Worm (Caenorhabditis elegans) whole organism, L3 larva: Measurements from ENCODE around the gene F56C3.10.

Experiments
- R02D3.7 ChIP-seq: fragments of 150-350 bp; optimal IDR thresholded peaks from 2 replicates; lab custom pipeline; 2014; ENCODE audit warnings: missing biosample characterization, missing genetic modification characterization
- ZK546.5 ChIP-seq: sonication (generic microtip); optimal IDR thresholded peaks from 2 replicates; lab custom pipeline; 2017; ENCODE audit warnings: missing biosample characterization, missing genetic modification characterization
- aly-2 ChIP-seq: fragments of 150-350 bp; optimal IDR thresholded peaks from 2 replicates; lab custom pipeline; 2014; ENCODE audit warnings: missing biosample characterization, missing genetic modification characterization
- ama-1 ChIP-seq: fragments of 150-350 bp; optimal IDR thresholded peaks from 2 replicates; lab custom pipeline; 2018
- ceh-16 ChIP-seq: sonication (generic microtip); optimal IDR thresholded peaks from 2 replicates; lab custom pipeline; 2017; ENCODE audit warnings: missing biosample characterization, missing genetic modification characterization
- ceh-28 ChIP-seq: fragments of 150-350 bp; optimal IDR thresholded peaks from 2 replicates; lab custom pipeline; 2014; ENCODE audit warnings: missing biosample characterization, missing genetic modification reagents, missing genetic modification characterization
- ceh-82 ChIP-seq: fragments of 150-350 bp; optimal IDR thresholded peaks from 2 replicates; lab custom pipeline; 2014; ENCODE audit warnings: missing biosample characterization, missing genetic modification characterization
- ceh-9 ChIP-seq: sonication (generic microtip); optimal IDR thresholded peaks from 2 replicates; lab custom pipeline; 2018; ENCODE audit warnings: missing biosample characterization, missing genetic modification characterization
- daf-12 ChIP-seq: fragments of 150-350 bp; optimal IDR thresholded peaks from 2 replicates; lab custom pipeline; 2014; ENCODE audit warnings: missing biosample characterization, missing genetic modification reagents, missing genetic modification characterization
- egl-5 ChIP-seq: fragments of 150-350 bp; optimal IDR thresholded peaks from 2 replicates; lab custom pipeline; 2017; ENCODE audit warnings: missing biosample characterization, missing genetic modification reagents, missing genetic modification characterization, inconsistent platforms
- elt-1 ChIP-seq: fragments of 150-350 bp; optimal IDR thresholded peaks from 2 replicates; lab custom pipeline; 2014; ENCODE audit warnings: missing biosample characterization, missing genetic modification characterization
- elt-2 ChIP-seq: sonication (generic microtip); optimal IDR thresholded peaks from 2 replicates; lab custom pipeline; 2016; ENCODE audit warnings: missing genetic modification reagents, mild to moderate bottlenecking, missing genetic modification characterization, missing compliant biosample characterization
- elt-3 ChIP-seq, 3 experiments: fragments of 150-350 bp in 1 of 3; sonication (generic microtip) in 2 of 3; optimal IDR thresholded peaks; 2 replicates in 2 of 3; 4 replicates in 1 of 3; lab custom pipeline; 2014 to 2017; ENCODE audit warnings: missing biosample characterization in 3 of 3, missing genetic modification characterization in 3 of 3
- eor-1 ChIP-seq, 2 experiments: fragments of 150-350 bp; optimal IDR thresholded peaks; 2 replicates each; lab custom pipeline; 2014 to 2018; ENCODE audit warnings: missing biosample characterization in 2 of 2, missing genetic modification characterization in 2 of 2
- fkh-10 ChIP-seq: sonication (generic microtip); optimal IDR thresholded peaks from 2 replicates; lab custom pipeline; 2017; ENCODE audit warnings: missing biosample characterization, missing genetic modification reagents, missing genetic modification characterization
- fkh-2 ChIP-seq: fragments of 150-350 bp; optimal IDR thresholded peaks from 2 replicates; lab custom pipeline; 2014; ENCODE audit warnings: missing biosample characterization, missing genetic modification reagents, missing genetic modification characterization
- fos-1 ChIP-seq: fragments of 150-350 bp; optimal IDR thresholded peaks from 2 replicates; lab custom pipeline; 2014; ENCODE audit warnings: missing biosample characterization, missing genetic modification characterization
- hmg-11 ChIP-seq: sonication (generic microtip); optimal IDR thresholded peaks from 2 replicates; lab custom pipeline; 2016; ENCODE audit warnings: missing genetic modification characterization, missing compliant biosample characterization
- jun-1 ChIP-seq: fragments of 150-350 bp; optimal IDR thresholded peaks from 2 replicates; lab custom pipeline; 2014; ENCODE audit warnings: missing biosample characterization, missing genetic modification reagents, missing genetic modification characterization
- lin-15B ChIP-seq: fragments of 150-350 bp; optimal IDR thresholded peaks from 2 replicates; lab custom pipeline; 2014; ENCODE audit warnings: missing biosample characterization, missing genetic modification characterization
- lin-39 ChIP-seq: fragments of 150-350 bp; optimal IDR thresholded peaks from 2 replicates; lab custom pipeline; 2018; ENCODE audit warnings: missing biosample characterization, missing genetic modification reagents, missing genetic modification characterization
- lsy-12 ChIP-seq: sonication (generic microtip); optimal IDR thresholded peaks from 2 replicates; lab custom pipeline; 2016; ENCODE audit warnings: mild to moderate bottlenecking, missing genetic modification characterization, missing compliant biosample characterization
- mdl-1 ChIP-seq: fragments of 150-350 bp; optimal IDR thresholded peaks from 2 replicates; lab custom pipeline; 2014; ENCODE audit warnings: missing biosample characterization, missing genetic modification characterization
- mml-1 ChIP-seq: fragments of 150-350 bp; sonication (generic microtip); optimal IDR thresholded peaks from 3 replicates; lab custom pipeline; 2014; ENCODE audit warnings: missing biosample characterization, missing genetic modification characterization
- nfya-1 ChIP-seq: sonication (generic microtip); optimal IDR thresholded peaks from 2 replicates; lab custom pipeline; 2017; ENCODE audit warnings: missing genetic modification characterization, mild to moderate bottlenecking, missing compliant biosample characterization, antibody characterized with exemption, moderate library complexity; ENCODE audit not compliant: insufficient read depth
- nhr-11 ChIP-seq: fragments of 150-350 bp; optimal IDR thresholded peaks from 2 replicates; lab custom pipeline; 2014; ENCODE audit warnings: missing biosample characterization, missing genetic modification characterization
- nhr-12 ChIP-seq: fragments of 150-350 bp; optimal IDR thresholded peaks from 2 replicates; lab custom pipeline; 2014; ENCODE audit warnings: missing biosample characterization, missing genetic modification characterization
- nhr-23 ChIP-seq: fragments of 150-350 bp; optimal IDR thresholded peaks from 2 replicates; lab custom pipeline; 2014; ENCODE audit warnings: missing biosample characterization, missing genetic modification reagents, missing genetic modification characterization
- nhr-237 ChIP-seq: fragments of 150-350 bp; optimal IDR thresholded peaks from 2 replicates; lab custom pipeline; 2014; ENCODE audit warnings: missing biosample characterization, missing genetic modification characterization
- nhr-25 ChIP-seq: sonication (generic microtip); optimal IDR thresholded peaks from 2 replicates; lab custom pipeline; 2017; ENCODE audit warnings: missing biosample characterization, missing genetic modification characterization
- nhr-28 ChIP-seq: fragments of 150-350 bp; optimal IDR thresholded peaks from 2 replicates; lab custom pipeline; 2014; ENCODE audit warnings: missing biosample characterization, missing genetic modification characterization
- nhr-43 ChIP-seq: sonication (generic microtip); optimal IDR thresholded peaks from 2 replicates; lab custom pipeline; 2016; ENCODE audit warnings: mild to moderate bottlenecking, missing genetic modification characterization, missing compliant biosample characterization; ENCODE audit not compliant: poor library complexity, severe bottlenecking
- nhr-67 ChIP-seq: fragments of 150-350 bp; optimal IDR thresholded peaks from 2 replicates; lab custom pipeline; 2014; ENCODE audit warnings: missing biosample characterization, missing genetic modification characterization
- nhr-76 ChIP-seq: fragments of 150-350 bp; sonication (generic microtip); optimal IDR thresholded peaks from 5 replicates; lab custom pipeline; 2014; ENCODE audit warnings: missing biosample characterization, missing genetic modification characterization
- nhr-77 ChIP-seq: fragments of 150-350 bp; optimal IDR thresholded peaks from 2 replicates; lab custom pipeline; 2014; ENCODE audit warnings: missing biosample characterization, missing genetic modification characterization
- pha-4 ChIP-seq: fragments of 150-350 bp; optimal IDR thresholded peaks from 2 replicates; lab custom pipeline; 2014; ENCODE audit warnings: missing biosample characterization, missing genetic modification reagents, missing genetic modification characterization
- pqm-1 ChIP-seq: fragments of 150-350 bp; optimal IDR thresholded peaks from 2 replicates; lab custom pipeline; 2017; ENCODE audit warnings: missing biosample characterization, missing genetic modification characterization, inconsistent platforms
- sea-2 ChIP-seq: fragments of 150-350 bp; sonication (generic microtip); optimal IDR thresholded peaks from 4 replicates; lab custom pipeline; 2014; ENCODE audit warnings: missing biosample characterization, missing genetic modification reagents, missing genetic modification characterization
- skn-1 ChIP-seq: fragments of 150-350 bp; optimal IDR thresholded peaks from 2 replicates; lab custom pipeline; 2014; ENCODE audit warnings: missing biosample characterization, missing genetic modification characterization
- snpc-4 ChIP-seq: fragments of 150-350 bp; optimal IDR thresholded peaks from 2 replicates; lab custom pipeline; 2014; ENCODE audit warnings: missing biosample characterization, missing genetic modification characterization
- tbx-2 ChIP-seq: sonication (generic microtip); optimal IDR thresholded peaks from 2 replicates; lab custom pipeline; 2016; ENCODE audit warnings: mild to moderate bottlenecking, missing genetic modification characterization, missing compliant biosample characterization
- unc-39 ChIP-seq: sonication (generic microtip); optimal IDR thresholded peaks from 4 replicates; lab custom pipeline; 2017; ENCODE audit warnings: missing biosample characterization, missing genetic modification characterization
- unc-62 ChIP-seq: fragments of 150-350 bp; sonication (generic microtip); optimal IDR thresholded peaks from 4 replicates; lab custom pipeline; 2014; ENCODE audit warnings: missing biosample characterization, missing genetic modification reagents, missing genetic modification characterization
- zag-1 ChIP-seq: fragments of 150-350 bp; optimal IDR thresholded peaks from 2 replicates; lab custom pipeline; 2014; ENCODE audit warnings: missing biosample characterization, missing genetic modification characterization
- ztf-11 ChIP-seq: fragments of 150-350 bp; optimal IDR thresholded peaks from 2 replicates; lab custom pipeline; 2014; ENCODE audit warnings: missing biosample characterization, missing genetic modification characterization
- ztf-4 ChIP-seq: fragments of 150-350 bp; optimal IDR thresholded peaks from 2 replicates; lab custom pipeline; 2014; ENCODE audit warnings: missing biosample characterization, missing genetic modification characterization

Gene F56C3.10

DNA sequence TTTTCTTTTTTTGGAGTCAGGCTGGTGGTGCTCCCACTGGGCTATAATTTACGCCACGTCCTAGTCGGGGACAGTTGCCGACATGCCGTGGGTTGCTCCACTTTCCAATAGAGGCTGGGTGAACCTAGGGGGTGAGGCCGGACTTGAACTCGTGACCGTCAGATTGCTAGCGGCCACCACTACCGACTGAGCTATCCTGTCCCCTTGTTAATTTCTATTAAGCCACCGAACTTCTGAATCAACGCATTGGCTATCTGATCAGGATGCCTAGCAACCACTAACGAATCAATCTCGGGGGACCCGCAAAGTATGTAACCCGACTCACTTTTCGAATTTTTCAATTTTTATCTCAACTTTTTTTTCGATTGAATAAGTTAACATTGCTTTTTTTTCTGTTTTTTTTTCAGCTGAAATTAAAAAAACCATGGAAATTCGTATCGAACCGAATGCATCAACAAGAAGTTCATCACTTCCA, 5.5 kb upstream of the F56C3.10 start, which contains the start of gene F56C3.1:
Gene F56C3.1, plus strand, starts transcription at position 425 of the 475 bp plus-strand sequence.
- TF ChIP-seq pha-4 (tag; lab: Kevin White, UChicago) (no peak), egl-5 (tag; lab: Kevin White, UChicago) (no peak), elt-2 (tag; lab: Kevin White, UChicago) (peak; percentile 6)

DNA sequence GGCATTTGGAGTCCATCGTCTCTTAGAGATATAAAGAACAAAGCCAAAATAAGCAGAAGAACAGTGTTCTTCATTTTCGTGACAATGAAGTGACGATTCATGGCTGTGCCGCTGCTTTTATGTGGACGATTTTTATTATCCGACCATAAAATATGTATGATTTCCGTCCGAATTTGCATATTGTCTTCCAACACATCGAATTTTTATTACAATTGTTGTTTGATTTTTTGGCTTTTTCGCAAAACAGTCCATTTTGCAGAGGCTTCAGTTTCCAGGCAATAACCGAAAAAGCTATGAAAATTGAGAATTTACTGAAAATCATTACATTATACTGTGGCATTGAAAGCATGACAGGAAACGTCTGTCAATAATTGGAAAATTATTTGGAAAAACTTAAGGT, 3.1 kb upstream of the F56C3.10 start, which contains the start of gene F56C3.8:
Gene F56C3.8, minus strand, starts transcription at position 101 of the 400 bp plus-strand sequence.
- TF ChIP-seq pqm-1 (no peak), eor-1 (tag; optimal IDR thresholded peaks at IDR 0.05; lab: Kevin White, UChicago) (no peak), nhr-28 (tag; lab: Kevin White, UChicago) (no peak), sea-2 (GFP tag; lab: Kevin White, UChicago) (no peak), nhr-25 (tag; lab: Kevin White, UChicago) (no peak), zag-1 (no peak), daf-12 (tag; lab: Kevin White, UChicago) (no peak), unc-62 (no peak), ceh-28 (tag; lab: Kevin White, UChicago) (no peak), ceh-16 (tag; lab: Kevin White, UChicago) (no peak)
- TF ChIP-seq, all 47 proteins: peak for 0

DNA sequence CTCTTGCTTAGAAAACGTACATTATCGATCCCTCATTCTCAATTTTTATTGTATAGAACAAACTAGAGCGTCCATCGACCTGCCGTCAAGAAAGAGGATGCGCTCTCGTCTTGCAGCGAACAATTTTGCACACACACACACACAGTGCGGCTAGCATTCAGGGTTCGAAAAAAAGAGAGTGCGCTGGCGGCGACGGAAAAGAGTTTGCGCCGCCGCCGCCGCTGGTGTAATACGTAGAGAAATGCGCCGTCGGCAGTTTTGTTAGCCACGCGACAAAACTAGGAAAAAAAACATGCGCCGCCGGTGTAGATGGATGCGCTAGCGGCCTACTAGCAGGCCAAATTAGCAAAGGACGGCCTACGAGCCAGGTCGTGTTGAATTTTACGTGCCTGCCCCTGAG, 2.1 kb upstream of the F56C3.10 start:
- TF ChIP-seq nhr-28 (tag; lab: Kevin White, UChicago) = no peak
- no peak for TF ChIP-seq nhr-12 (tag; lab: Kevin White, UChicago)
- TF ChIP-seq egl-5 (tag; lab: Kevin White, UChicago) = no peak
- no peak for TF ChIP-seq jun-1 (tag; lab: Kevin White, UChicago)

DNA sequence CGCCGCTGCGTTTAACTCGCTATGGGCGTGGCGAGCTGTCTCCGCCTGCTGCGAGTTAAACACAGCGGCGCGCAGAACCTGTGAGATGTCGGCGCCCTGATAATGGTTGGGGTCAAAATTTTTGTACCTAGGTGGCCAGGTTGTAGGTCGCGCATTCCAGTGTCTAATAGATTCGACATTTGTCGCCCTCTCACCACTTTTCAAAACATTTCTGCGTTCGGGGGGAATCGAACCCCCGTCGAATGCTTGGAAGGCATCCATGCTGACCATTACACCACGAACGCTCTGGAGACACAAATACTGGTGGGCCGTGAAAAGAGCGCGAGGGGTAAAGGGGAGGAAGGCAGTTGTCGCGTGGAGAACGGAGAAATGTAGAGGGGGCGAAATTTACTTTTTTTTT, 2.1 kb downstream of the F56C3.10 start:
- TF ChIP-seq egl-5 (tag; lab: Kevin White, UChicago) (peak; percentile 48), ama-1 (no peak), daf-12 (tag; lab: Kevin White, UChicago) (no peak), nhr-28 (tag; lab: Kevin White, UChicago) (no peak), nhr-12 (tag; lab: Kevin White, UChicago) (no peak), fkh-10 (GFP tag; lab: Kevin White, UChicago) (no peak), nhr-76 (tag; lab: Kevin White, UChicago) (no peak), ceh-16 (tag; lab: Kevin White, UChicago) (no peak), hmg-11 (tag; lab: Kevin White, UChicago) (peak; percentile 90), fkh-2 (tag; lab: Kevin White, UChicago) (no peak), ceh-82 (tag; lab: Kevin White, UChicago) (no peak), nhr-77 (peak; percentile 16), jun-1 (tag; lab: Kevin White, UChicago) (peak; percentile 44), zag-1 (no peak), fos-1 (no peak), elt-2 (tag; lab: Kevin White, UChicago) (peak; percentile 32), nhr-237 (no peak), R02D3.7 (tag; lab: Kevin White, UChicago) (no peak), ZK546.5 (tag; lab: Kevin White, UChicago) (no peak), eor-1 (tag; optimal IDR thresholded peaks at IDR 0.05; lab: Kevin White, UChicago) (no peak), snpc-4 (tag; lab: Kevin White, UChicago) (no peak), ztf-4 (tag; lab: Kevin White, UChicago) (no peak), ztf-11 (tag; lab: Kevin White, UChicago) (no peak), nhr-25 (tag; lab: Kevin White, UChicago) (peak; percentile 53), elt-1 (tag; lab: Kevin White, UChicago) (no peak), lin-39 (tag; lab: Kevin White, UChicago) (no peak), lin-15B (tag; lab: Kevin White, UChicago) (no peak), mml-1 (tag; lab: Kevin White, UChicago) (no peak), tbx-2 (tag; lab: Kevin White, UChicago) (peak; percentile 81), nfya-1 (tag; lab: Kevin White, UChicago) (peak; percentile 34), skn-1 (tag; lab: Kevin White, UChicago) (no peak), nhr-43 (peak; percentile 76), unc-62 (no peak), sea-2 (GFP tag; lab: Kevin White, UChicago) (no peak), lsy-12 (peak; percentile 2), ceh-28 (tag; lab: Kevin White, UChicago) (peak; percentile 29), aly-2 (tag; lab: Kevin White, UChicago) (no peak), mdl-1 (tag; lab: Kevin White, UChicago) (no peak), nhr-11 (no peak), nhr-23 (tag; lab: Kevin White, UChicago) (peak; percentile 47), nhr-67 (tag; lab: Kevin White, UChicago) (no peak), ceh-9 (tag; lab: Kevin White, UChicago) (no peak), pha-4 (tag; lab: Kevin White, UChicago) (peak; percentile 53), elt-3 (tag; optimal IDR thresholded peaks at IDR 0.05; lab: Kevin White, UChicago) (no peak), unc-39 (tag; lab: Kevin White, UChicago) (no peak)
